Worm (Caenorhabditis elegans): ENCODE results near the gene gcs-1.

- TF ChIP-seq ceh-82 (tag; optimal IDR thresholded peaks at IDR 0.05): no peak
- TF ChIP-seq jun-1 (tag; optimal IDR thresholded peaks at IDR 0.05): no peak
Observed at ce11 chrII:9019704-9020103, 18.4 kb downstream of the gcs-1 start, which contains the start of gene dep-1.
